Fruit fly (Drosophila melanogaster) whole organism, embryonic: ENCODE data around the gene CG8289.

Experiments
- BtbVII ChIP-seq: fragments of 200-800 bp; sonication (Bioruptor generic); optimal IDR thresholded peaks from 3 replicates; lab custom pipeline; 2017; ENCODE audit warnings: missing biosample characterization, mild to moderate bottlenecking, missing genetic modification characterization
- CG10267 ChIP-seq: fragments of 200-800 bp; sonication (Bioruptor generic); optimal IDR thresholded peaks from 2 replicates; lab custom pipeline; 2018; ENCODE audit warnings: missing biosample characterization, mild to moderate bottlenecking, missing genetic modification characterization, moderate library complexity
- CG12659 ChIP-seq: fragments of 200-800 bp; sonication (Bioruptor generic); optimal IDR thresholded peaks from 3 replicates; lab custom pipeline; 2017; ENCODE audit warnings: mild to moderate bottlenecking, missing biosample characterization, missing genetic modification reagents, missing genetic modification characterization
- CG13894 ChIP-seq: fragments of 200-800 bp; sonication (Bioruptor generic); optimal IDR thresholded peaks from 3 replicates; lab custom pipeline; 2018; ENCODE audit warnings: missing biosample characterization, mild to moderate bottlenecking, missing genetic modification characterization, moderate library complexity
- CG17186 ChIP-seq: fragments of 200-800 bp; sonication (Bioruptor generic); optimal IDR thresholded peaks from 3 replicates; lab custom pipeline; 2017; ENCODE audit warnings: missing biosample characterization, missing genetic modification reagents, missing genetic modification characterization
- CG17359 ChIP-seq: fragments of 200-800 bp; sonication (Bioruptor generic); optimal IDR thresholded peaks from 3 replicates; lab custom pipeline; 2018; ENCODE audit warnings: missing biosample characterization, mild to moderate bottlenecking, missing genetic modification characterization, moderate library complexity
- CG17829 ChIP-seq: fragments of 200-800 bp; optimal IDR thresholded peaks from 2 replicates; lab custom pipeline; 2019; ENCODE audit warnings: missing biosample characterization, mild to moderate bottlenecking, missing genetic modification characterization, moderate library complexity
- CG34422 ChIP-seq: fragments of 200-800 bp; sonication (Bioruptor generic); IDR thresholded peaks from 3 replicates; pipeline ENCODE4 v1.3.6; 2022; ENCODE audit warnings: missing biosample characterization, missing genetic modification characterization
- CG42726 ChIP-seq: fragments of 200-800 bp; sonication (Bioruptor generic); IDR thresholded peaks from 2 replicates; pipeline ENCODE4 v1.3.6; 2022; ENCODE audit warnings: missing biosample characterization, missing genetic modification characterization; ENCODE audit not compliant: partially characterized antibody
- CG6654 ChIP-seq: fragments of 200-800 bp; sonication (Bioruptor generic); optimal IDR thresholded peaks from 2 replicates; lab custom pipeline; 2017; ENCODE audit warnings: missing biosample characterization, mild to moderate bottlenecking, missing genetic modification characterization
- CG7987 ChIP-seq: fragments of 200-800 bp; sonication (Bioruptor generic); optimal IDR thresholded peaks from 2 replicates; lab custom pipeline; 2018; ENCODE audit warnings: missing biosample characterization, mild to moderate bottlenecking, missing genetic modification characterization, moderate library complexity
- CTCF ChIP-seq: fragments of 200-800 bp; sonication (Bioruptor generic); optimal IDR thresholded peaks from 2 replicates; lab custom pipeline; 2017; ENCODE audit warnings: missing biosample characterization, mild to moderate bottlenecking, missing genetic modification characterization, moderate library complexity
- CoRest ChIP-seq: fragments of 200-800 bp; sonication (Bioruptor generic); optimal IDR thresholded peaks from 3 replicates; lab custom pipeline; 2018; ENCODE audit warnings: missing biosample characterization, mild to moderate bottlenecking, missing genetic modification characterization, moderate library complexity
- D19A ChIP-seq: fragments of 200-800 bp; optimal IDR thresholded peaks from 3 replicates; lab custom pipeline; 2019; ENCODE audit warnings: missing biosample characterization, mild to moderate bottlenecking, missing genetic modification characterization, moderate library complexity
- Doc2 ChIP-seq: fragments of 200-800 bp; sonication (Bioruptor generic); IDR thresholded peaks from 2 replicates; pipeline ENCODE4 v1.3.6; 2022; ENCODE audit warnings: missing biosample characterization, missing genetic modification characterization
- Dp ChIP-seq: fragments of 200-800 bp; sonication (Bioruptor generic); optimal IDR thresholded peaks from 2 replicates; lab custom pipeline; 2018; ENCODE audit warnings: missing biosample characterization, mild to moderate bottlenecking, missing genetic modification characterization, moderate library complexity
- Eip74EF ChIP-seq, 2 experiments: fragments of 200-800 bp in 1 of 2; fragments of >200 bp in 1 of 2; sonication (Bioruptor generic) in 1 of 2; optimal IDR thresholded peaks; 2 replicates each; lab custom pipeline; 2017 to 2019; ENCODE audit warnings: missing biosample characterization in 2 of 2, missing genetic modification characterization in 2 of 2, mild to moderate bottlenecking in 1 of 2, moderate library complexity in 1 of 2
- HHEX ChIP-seq: fragments of 200-800 bp; sonication (Bioruptor generic); optimal IDR thresholded peaks from 3 replicates; lab custom pipeline; 2017; ENCODE audit warnings: missing biosample characterization, mild to moderate bottlenecking, missing genetic modification characterization, missing genetic modification reagents
- HmgZ ChIP-seq: fragments of 200-800 bp; sonication (Bioruptor generic); optimal IDR thresholded peaks from 2 replicates; lab custom pipeline; 2018; ENCODE audit warnings: missing biosample characterization, mild to moderate bottlenecking, missing genetic modification characterization
- Lhr ChIP-seq: fragments of 200-800 bp; sonication (Bioruptor generic); optimal IDR thresholded peaks from 3 replicates; lab custom pipeline; 2017; ENCODE audit warnings: mild to moderate bottlenecking, missing biosample characterization, missing genetic modification reagents, missing genetic modification characterization
- MBD-R2 ChIP-seq: fragments of 200-800 bp; sonication (Bioruptor generic); IDR thresholded peaks from 2 replicates; pipeline ENCODE4 v1.3.6; 2022; ENCODE audit warnings: missing biosample characterization, missing genetic modification characterization
- MESR4 ChIP-seq: fragments of 200-800 bp; sonication (Bioruptor generic); optimal IDR thresholded peaks from 2 replicates; lab custom pipeline; 2018; ENCODE audit warnings: missing biosample characterization, mild to moderate bottlenecking, missing genetic modification characterization, moderate library complexity
- Max ChIP-seq: fragments of 200-800 bp; sonication (Bioruptor generic); optimal IDR thresholded peaks from 2 replicates; lab custom pipeline; 2016; ENCODE audit warnings: missing biosample characterization, mild to moderate bottlenecking, missing genetic modification characterization
- Med ChIP-seq: fragments of 200-800 bp; sonication (Bioruptor generic); peaks from one replicate; lab custom pipeline; 2016; ENCODE audit warnings: missing biosample characterization, missing genetic modification characterization, mild to moderate bottlenecking, inconsistent platforms, moderate library complexity
- NC2β ChIP-seq: fragments of 200-800 bp; sonication (Bioruptor generic); optimal IDR thresholded peaks from 2 replicates; lab custom pipeline; 2016; ENCODE audit warnings: missing biosample characterization, missing genetic modification characterization
- Nf-YC ChIP-seq: fragments of 200-800 bp; optimal IDR thresholded peaks from 3 replicates; lab custom pipeline; 2019; ENCODE audit warnings: missing biosample characterization, mild to moderate bottlenecking, missing genetic modification characterization, moderate library complexity
- Stat92E ChIP-seq, 3 experiments: fragments of >200 bp in 2 of 3; fragments of 200-800 bp in 1 of 3; sonication (Bioruptor generic) in 1 of 3; optimal IDR thresholded peaks; 2 replicates each; lab custom pipeline; 2017 to 2019; ENCODE audit warnings: missing biosample characterization in 3 of 3, missing genetic modification characterization in 3 of 3, mild to moderate bottlenecking in 1 of 3, moderate library complexity in 1 of 3
- amos ChIP-seq: fragments of 200-800 bp; sonication (Bioruptor generic); IDR thresholded peaks from 2 replicates; pipeline ENCODE4 v1.3.6; 2022; ENCODE audit warnings: missing biosample characterization, missing genetic modification characterization; ENCODE audit not compliant: partially characterized antibody
- chn ChIP-seq: fragments of 200-800 bp; sonication (Bioruptor generic); optimal IDR thresholded peaks from 2 replicates; lab custom pipeline; 2016; ENCODE audit warnings: missing biosample characterization, missing genetic modification characterization
- cwo ChIP-seq: fragments of 200-800 bp; sonication (Bioruptor generic); optimal IDR thresholded peaks from 3 replicates; lab custom pipeline; 2017; ENCODE audit warnings: missing biosample characterization, missing genetic modification characterization, mild to moderate bottlenecking, moderate library complexity, missing genetic modification reagents
- exex ChIP-seq: fragments of 200-800 bp; sonication (Bioruptor generic); optimal IDR thresholded peaks from 4 replicates; lab custom pipeline; 2018; ENCODE audit warnings: missing biosample characterization, mild to moderate bottlenecking, missing genetic modification characterization, moderate library complexity
- gcm ChIP-seq: fragments of 200-800 bp; sonication (Bioruptor generic); optimal IDR thresholded peaks from 2 replicates; lab custom pipeline; 2019; ENCODE audit warnings: missing biosample characterization, mild to moderate bottlenecking, missing genetic modification characterization, moderate library complexity
- lab ChIP-seq: fragments of 200-800 bp; sonication (Bioruptor generic); optimal IDR thresholded peaks from 3 replicates; lab custom pipeline; 2017; ENCODE audit warnings: missing biosample characterization, missing genetic modification characterization, mild to moderate bottlenecking, moderate library complexity, missing genetic modification reagents
- onecut ChIP-seq: fragments of 200-800 bp; sonication (Bioruptor generic); IDR thresholded peaks from 2 replicates; pipeline ENCODE4 v1.3.6; 2022; ENCODE audit warnings: missing biosample characterization, missing genetic modification characterization
- org-1 ChIP-seq: fragments of 200-800 bp; sonication (Bioruptor generic); optimal IDR thresholded peaks from 2 replicates; lab custom pipeline; 2017; ENCODE audit warnings: missing biosample characterization, missing genetic modification characterization
- phol ChIP-seq: fragments of 200-800 bp; sonication (Bioruptor generic); optimal IDR thresholded peaks from 3 replicates; lab custom pipeline; 2018; ENCODE audit warnings: missing biosample characterization, mild to moderate bottlenecking, missing genetic modification characterization, moderate library complexity
- pita ChIP-seq: fragments of 200-800 bp; sonication (Bioruptor generic); optimal IDR thresholded peaks from 2 replicates; lab custom pipeline; 2017; ENCODE audit warnings: missing biosample characterization, mild to moderate bottlenecking, missing genetic modification characterization
- scrt ChIP-seq: fragments of 200-800 bp; sonication (Bioruptor generic); optimal IDR thresholded peaks from 2 replicates; lab custom pipeline; 2018; ENCODE audit warnings: missing biosample characterization, mild to moderate bottlenecking, missing genetic modification characterization, moderate library complexity
- seq ChIP-seq: fragments of 200-800 bp; sonication (Bioruptor generic); IDR thresholded peaks from 2 replicates; pipeline ENCODE4 v1.3.6; 2022; ENCODE audit warnings: missing biosample characterization, missing genetic modification characterization
- slbo ChIP-seq: fragments of 200-800 bp; sonication (Bioruptor generic); IDR thresholded peaks from 2 replicates; pipeline ENCODE4 v1.3.6; 2022; ENCODE audit warnings: missing biosample characterization, missing genetic modification characterization
- stwl ChIP-seq: fragments of 200-800 bp; sonication (Bioruptor generic); optimal IDR thresholded peaks from 3 replicates; lab custom pipeline; 2018; ENCODE audit warnings: missing biosample characterization, mild to moderate bottlenecking, missing genetic modification characterization, moderate library complexity
- tin ChIP-seq: fragments of 200-800 bp; sonication (Bioruptor generic); optimal IDR thresholded peaks from 3 replicates; lab custom pipeline; 2016; ENCODE audit warnings: missing biosample characterization, missing genetic modification characterization
- tio ChIP-seq: fragments of 200-800 bp; sonication (Bioruptor generic); optimal IDR thresholded peaks from 2 replicates; lab custom pipeline; 2017; ENCODE audit warnings: missing biosample characterization, missing genetic modification characterization, inconsistent platforms
- unpg ChIP-seq: fragments of 200-800 bp; sonication (Bioruptor generic); optimal IDR thresholded peaks from 3 replicates; lab custom pipeline; 2018; ENCODE audit warnings: missing biosample characterization, mild to moderate bottlenecking, missing genetic modification characterization, moderate library complexity
- vvl ChIP-seq: fragments of 200-800 bp; sonication (Bioruptor generic); IDR thresholded peaks from 2 replicates; pipeline ENCODE4 v1.3.6; 2022; ENCODE audit warnings: missing biosample characterization, missing genetic modification characterization
- zen ChIP-seq: fragments of 200-800 bp; sonication (Bioruptor generic); optimal IDR thresholded peaks from 3 replicates; lab custom pipeline; 2018; ENCODE audit warnings: missing biosample characterization, mild to moderate bottlenecking, missing genetic modification characterization, moderate library complexity

The CG8289 gene

dm6 chrX:17627090-17627992 lies 8.5 kb downstream of the CG8289 start, which contains the start of gene stas (continued):
- TF ChIP-seq CG17186 (GFP tag; lab: Kevin White, UChicago), result peak; percentile 31
- TF ChIP-seq vvl (GFP tag; lab: Robert Waterston, UW), result peak; percentile 69
- no peak for TF ChIP-seq cwo (GFP tag; lab: Kevin White, UChicago)
- TF ChIP-seq CG6654, result no peak
- TF ChIP-seq CG10267 (tag; lab: Kevin White, UChicago), result peak; percentile 79
- TF ChIP-seq pita (GFP tag; lab: Kevin White, UChicago), result no peak
- TF ChIP-seq CG42726 (GFP tag; lab: Robert Waterston, UW), result 0 out of 2 replicates have a peak, but pooled peaks have one; percentile 12
- TF ChIP-seq Med (GFP tag; lab: Kevin White, UChicago), result peak; percentile 60
- no peak for TF ChIP-seq chn
- no peak for TF ChIP-seq seq (GFP tag; lab: Robert Waterston, UW)
- TF ChIP-seq Lhr (GFP tag; lab: Kevin White, UChicago), result peak; percentile 20
- TF ChIP-seq stwl (tag; lab: Kevin White, UChicago), result peak; percentile 75
- peak; percentile 11 for TF ChIP-seq HHEX (GFP tag; lab: Kevin White, UChicago)
- no peak for TF ChIP-seq org-1 (GFP tag; lab: Kevin White, UChicago)
- peak; percentile 2 for TF ChIP-seq unpg (GFP tag; lab: Kevin White, UChicago)
- TF ChIP-seq slbo (GFP tag; lab: Robert Waterston, UW), result 0 out of 2 replicates have a peak, but pooled peaks have one; percentile 18
- no peak for TF ChIP-seq Doc2 (GFP tag; lab: Robert Waterston, UW)
- TF ChIP-seq lab (GFP tag; lab: Kevin White, UChicago), result peak; percentile 7
- no peak for TF ChIP-seq tio (GFP tag; lab: Kevin White, UChicago)
- peak; percentile 21 for TF ChIP-seq CG17829 (tag; lab: Kevin White, UChicago)
- TF ChIP-seq Dp (GFP tag; lab: Kevin White, UChicago), result peak; percentile 78
- 0 out of 2 replicates have a peak, but pooled peaks have one; percentile 23 for TF ChIP-seq amos (GFP tag; lab: Robert Waterston, UW)
- TF ChIP-seq CG34422 (GFP tag; lab: Robert Waterston, UW), result peak; percentile 42; the same call in 1 of the 3 replicates
- TF ChIP-seq BtbVII (GFP tag; lab: Kevin White, UChicago), result peak; percentile 32
- peak; percentile 8 for TF ChIP-seq CG17359 (tag; lab: Kevin White, UChicago)
- TF ChIP-seq scrt (GFP tag; lab: Kevin White, UChicago), result peak; percentile 31
- peak; percentile 41 for TF ChIP-seq MBD-R2 (GFP tag; lab: Robert Waterston, UW)
- no peak for TF ChIP-seq NC2β
- TF ChIP-seq zen (tag; lab: Kevin White, UChicago), result peak; percentile 52
- peak; percentile 85 for TF ChIP-seq CG12659 (GFP tag; lab: Kevin White, UChicago)
- TF ChIP-seq HmgZ (tag; lab: Kevin White, UChicago), result peak; percentile 10
- peak; percentile 61 for TF ChIP-seq onecut
- TF ChIP-seq tin (GFP tag; lab: Kevin White, UChicago), result no peak
- peak in 1 of 3 experiments; percentile 14 for TF ChIP-seq Stat92E (GFP tag; optimal IDR thresholded peaks at IDR 0.05; lab: Kevin White, UChicago)
- TF ChIP-seq Max (GFP tag; lab: Kevin White, UChicago), result peak; percentile 47
- TF ChIP-seq phol (tag; lab: Kevin White, UChicago), result peak; percentile 14
- peak; percentile 15 for TF ChIP-seq D19A (tag; lab: Kevin White, UChicago)
- peak; percentile 56 for TF ChIP-seq CTCF
- TF ChIP-seq CG13894 (tag; lab: Kevin White, UChicago), result peak; percentile 34
- peak; percentile 9 for TF ChIP-seq CoRest (tag; lab: Kevin White, UChicago)
- TF ChIP-seq CG7987 (GFP tag; lab: Kevin White, UChicago), result peak; percentile 12
- no peak for TF ChIP-seq gcm (GFP tag; lab: Kevin White, UChicago)
- peak; percentile 40 for TF ChIP-seq exex (tag; lab: Kevin White, UChicago)
- TF ChIP-seq Eip74EF (GFP tag; optimal IDR thresholded peaks at IDR 0.05; lab: Kevin White, UChicago), result peak in 1 of 2 experiments; percentile 38
- TF ChIP-seq MESR4, result peak; percentile 81
- TF ChIP-seq Nf-YC, result peak; percentile 29
